Worm (Caenorhabditis elegans) whole organism, L4 larva: Measurements from ENCODE around the gene ptr-13.

Experiments used
- D1046.2 ChIP-seq: fragments of 200-800 bp; sonication (Bioruptor generic); IDR thresholded peaks from 2 replicates; pipeline ENCODE4 v1.3.6; 2022; ENCODE audit warnings: missing genetic modification characterization, missing compliant biosample characterization
- F10B5.3 ChIP-seq: sonication (generic microtip); optimal IDR thresholded peaks from 2 replicates; lab custom pipeline; 2016; ENCODE audit warnings: mild to moderate bottlenecking, missing genetic modification characterization, missing compliant biosample characterization
- F26F4.8 ChIP-seq: fragments of 200-800 bp; sonication (Bioruptor generic); conservative IDR thresholded peaks from 2 replicates; pipeline ENCODE4 v1.3.6; 2022; ENCODE audit warnings: missing genetic modification characterization, missing compliant biosample characterization
- F37D6.2 ChIP-seq: sonication (generic microtip); optimal IDR thresholded peaks from 2 replicates; lab custom pipeline; 2016; ENCODE audit warnings: mild to moderate bottlenecking, missing genetic modification characterization, missing compliant biosample characterization
- F49E8.2 ChIP-seq: sonication (generic microtip); optimal IDR thresholded peaks from 2 replicates; lab custom pipeline; 2016; ENCODE audit warnings: missing compliant biosample characterization, mild to moderate bottlenecking, missing genetic modification characterization, borderline replicate concordance
- R02D3.7 ChIP-seq: fragments of 150-350 bp; sonication (generic microtip); optimal IDR thresholded peaks from 3 replicates; lab custom pipeline; 2014; ENCODE audit warnings: missing biosample characterization, missing genetic modification characterization
- Y105C5A.15 ChIP-seq: fragments of 200-800 bp; sonication (Bioruptor generic); IDR thresholded peaks from 2 replicates; pipeline ENCODE4 v1.3.6; 2022; ENCODE audit warnings: missing genetic modification characterization, missing compliant biosample characterization
- Y48G9A.11 ChIP-seq: fragments of 200-800 bp; sonication (Bioruptor generic); IDR thresholded peaks from 2 replicates; pipeline ENCODE4 v1.3.6; 2022; ENCODE audit warnings: missing genetic modification reagents, missing genetic modification characterization, missing compliant biosample characterization
- ZK337.2 ChIP-seq: fragments of 200-800 bp; sonication (Bioruptor generic); IDR thresholded peaks from 2 replicates; pipeline ENCODE4 v1.3.6; 2022; ENCODE audit warnings: missing genetic modification reagents, missing genetic modification characterization, missing compliant biosample characterization
- aha-1 ChIP-seq: fragments of 150-350 bp; peaks from one replicate; lab custom pipeline; 2014; ENCODE audit warnings: missing biosample characterization, missing genetic modification characterization
- aly-2 ChIP-seq: sonication (generic microtip); optimal IDR thresholded peaks from 2 replicates; lab custom pipeline; 2018; ENCODE audit warnings: missing biosample characterization, missing genetic modification characterization
- ama-1 ChIP-seq: fragments of 150-350 bp; optimal IDR thresholded peaks from 2 replicates; lab custom pipeline; 2014; ENCODE audit warnings: inconsistent platforms, mixed read lengths
- ceh-32 ChIP-seq: sonication (generic microtip); optimal IDR thresholded peaks from 2 replicates; lab custom pipeline; 2016; ENCODE audit warnings: mild to moderate bottlenecking, missing genetic modification characterization, missing compliant biosample characterization; ENCODE audit not compliant: poor library complexity
- ceh-62 ChIP-seq: sonication (generic microtip); optimal IDR thresholded peaks from 2 replicates; lab custom pipeline; 2017; ENCODE audit warnings: missing biosample characterization, missing genetic modification characterization
- ceh-82 ChIP-seq: sonication (generic microtip); optimal IDR thresholded peaks from 2 replicates; lab custom pipeline; 2017; ENCODE audit warnings: missing biosample characterization, missing genetic modification characterization
- daf-12 ChIP-seq: fragments of 150-350 bp; optimal IDR thresholded peaks from 2 replicates; lab custom pipeline; 2014; ENCODE audit warnings: missing biosample characterization, missing genetic modification reagents, missing genetic modification characterization
- daf-19 ChIP-seq: fragments of 200-800 bp; sonication (Bioruptor generic); conservative IDR thresholded peaks from 2 replicates; pipeline ENCODE4 v1.3.6; 2022; ENCODE audit warnings: missing genetic modification characterization, missing compliant biosample characterization
- daf-8 ChIP-seq: fragments of 200-800 bp; sonication (Bioruptor generic); IDR thresholded peaks from 2 replicates; pipeline ENCODE4 v1.3.6; 2022; ENCODE audit warnings: missing genetic modification characterization, missing compliant biosample characterization
- duxl-1 ChIP-seq: sonication (generic microtip); optimal IDR thresholded peaks from 2 replicates; lab custom pipeline; 2016; ENCODE audit warnings: mild to moderate bottlenecking, missing genetic modification characterization, moderate library complexity, missing compliant biosample characterization; ENCODE audit not compliant: poor library complexity
- egl-43 ChIP-seq: fragments of 200-800 bp; sonication (Bioruptor generic); IDR thresholded peaks from 2 replicates; pipeline ENCODE4 v1.3.6; 2022; ENCODE audit warnings: missing genetic modification reagents, missing genetic modification characterization, missing compliant biosample characterization
- fos-1 ChIP-seq: fragments of 150-350 bp; optimal IDR thresholded peaks from 2 replicates; lab custom pipeline; 2014; ENCODE audit warnings: missing biosample characterization, missing genetic modification characterization
- hlh-11 ChIP-seq: fragments of 200-800 bp; sonication (Bioruptor generic); optimal IDR thresholded peaks from 2 replicates; lab custom pipeline; 2018; ENCODE audit warnings: mild to moderate bottlenecking, missing genetic modification characterization, missing compliant biosample characterization
- hlh-30 ChIP-seq: sonication (generic microtip); optimal IDR thresholded peaks from 2 replicates; lab custom pipeline; 2017; ENCODE audit warnings: antibody characterized with exemption, mild to moderate bottlenecking, missing genetic modification characterization, missing compliant biosample characterization; ENCODE audit not compliant: insufficient read depth
- lim-7 ChIP-seq: fragments of 200-800 bp; sonication (Bioruptor generic); IDR thresholded peaks from 2 replicates; pipeline ENCODE4 v1.3.6; 2022; ENCODE audit warnings: missing genetic modification characterization, missing compliant biosample characterization
- lin-13 ChIP-seq: fragments of 150-350 bp; optimal IDR thresholded peaks from 2 replicates; lab custom pipeline; 2014; ENCODE audit warnings: missing biosample characterization, missing genetic modification reagents, missing genetic modification characterization
- lin-15B ChIP-seq: fragments of 150-350 bp; sonication (generic microtip); optimal IDR thresholded peaks from 3 replicates; lab custom pipeline; 2014; ENCODE audit warnings: missing biosample characterization, missing genetic modification characterization
- lin-29 ChIP-seq: fragments of 200-800 bp; sonication (Bioruptor generic); IDR thresholded peaks from 2 replicates; pipeline ENCODE4 v1.3.6; 2022; ENCODE audit warnings: missing genetic modification reagents, missing genetic modification characterization, missing compliant biosample characterization
- lin-39 ChIP-seq: fragments of 150-350 bp; optimal IDR thresholded peaks from 2 replicates; lab custom pipeline; 2014; ENCODE audit warnings: missing biosample characterization, missing genetic modification reagents, missing genetic modification characterization
- mdl-1 ChIP-seq, 2 experiments: fragments of 150-350 bp in 1 of 2; sonication (generic microtip) in 1 of 2; optimal IDR thresholded peaks; 2 replicates each; lab custom pipeline; 2014 to 2017; ENCODE audit warnings: missing biosample characterization in 2 of 2, missing genetic modification characterization in 2 of 2
- mes-2 ChIP-seq: sonication (generic microtip); optimal IDR thresholded peaks from 2 replicates; lab custom pipeline; 2016; ENCODE audit warnings: missing genotype, mild to moderate bottlenecking, missing genetic modification characterization, missing compliant biosample characterization; ENCODE audit not compliant: poor library complexity, severe bottlenecking
- mxl-3 ChIP-seq: fragments of 200-800 bp; sonication (Bioruptor generic); optimal IDR thresholded peaks from 2 replicates; lab custom pipeline; 2018; ENCODE audit warnings: mild to moderate bottlenecking, missing genetic modification characterization, missing compliant biosample characterization
- nhr-10 ChIP-seq: fragments of 150-350 bp; optimal IDR thresholded peaks from 2 replicates; lab custom pipeline; 2014; ENCODE audit warnings: missing biosample characterization, missing genetic modification characterization
- nhr-102 ChIP-seq: sonication (generic microtip); optimal IDR thresholded peaks from 2 replicates; lab custom pipeline; 2016; ENCODE audit warnings: mild to moderate bottlenecking, missing genetic modification characterization, moderate library complexity, missing compliant biosample characterization
- nhr-111 ChIP-seq: fragments of 200-800 bp; sonication (Bioruptor generic); optimal IDR thresholded peaks from 2 replicates; lab custom pipeline; 2018; ENCODE audit warnings: mild to moderate bottlenecking, missing genetic modification characterization, missing compliant biosample characterization
- nhr-42 ChIP-seq: fragments of 200-800 bp; sonication (Bioruptor generic); IDR thresholded peaks from 2 replicates; pipeline ENCODE4 v1.3.6; 2022; ENCODE audit warnings: missing genetic modification characterization, missing compliant biosample characterization
- nhr-6 ChIP-seq: fragments of 150-350 bp; optimal IDR thresholded peaks from 2 replicates; lab custom pipeline; 2014; ENCODE audit warnings: missing biosample characterization, missing genetic modification characterization
- nhr-76 ChIP-seq: fragments of 150-350 bp; optimal IDR thresholded peaks from 2 replicates; lab custom pipeline; 2014; ENCODE audit warnings: missing biosample characterization, missing genetic modification characterization
- pha-4 ChIP-seq, 2 experiments: fragments of 150-350 bp in 1 of 2; fragments of 200-800 bp in 1 of 2; sonication (Bioruptor generic) in 1 of 2; IDR thresholded peaks in 1 of 2; optimal IDR thresholded peaks in 1 of 2; 2 replicates each; pipeline versions ENCODE4 v1.3.6 to Lab custom; 2014 to 2022; ENCODE audit warnings: missing genetic modification characterization in 2 of 2, missing genetic modification reagents in 2 of 2, missing biosample characterization in 1 of 2, missing compliant biosample characterization in 1 of 2
- php-3 ChIP-seq: fragments of 200-800 bp; sonication (Bioruptor generic); IDR thresholded peaks from 2 replicates; pipeline ENCODE4 v1.3.6; 2022; ENCODE audit warnings: missing genetic modification reagents, missing genetic modification characterization, missing compliant biosample characterization
- pqm-1 ChIP-seq: sonication (generic microtip); optimal IDR thresholded peaks from 2 replicates; lab custom pipeline; 2017; ENCODE audit warnings: missing biosample characterization, missing genetic modification characterization
- sdz-12 ChIP-seq: fragments of 200-800 bp; sonication (Bioruptor generic); optimal IDR thresholded peaks from 2 replicates; lab custom pipeline; 2018; ENCODE audit warnings: mild to moderate bottlenecking, missing genetic modification characterization, missing compliant biosample characterization
- skn-1 ChIP-seq: fragments of 150-350 bp; optimal IDR thresholded peaks from 2 replicates; lab custom pipeline; 2014; ENCODE audit warnings: missing biosample characterization, missing genetic modification characterization
- snpc-4 ChIP-seq: fragments of 150-350 bp; optimal IDR thresholded peaks from 2 replicates; lab custom pipeline; 2014; ENCODE audit warnings: missing biosample characterization, missing genetic modification characterization
- tag-97 ChIP-seq: fragments of 200-800 bp; sonication (Bioruptor generic); IDR thresholded peaks from 2 replicates; pipeline ENCODE4 v1.3.6; 2022; ENCODE audit warnings: missing genetic modification characterization, missing compliant biosample characterization
- unc-130 ChIP-seq: sonication (generic microtip); optimal IDR thresholded peaks from 2 replicates; lab custom pipeline; 2016; ENCODE audit warnings: missing genetic modification reagents, missing genetic modification characterization, missing compliant biosample characterization
- unc-39 ChIP-seq: sonication (generic microtip); optimal IDR thresholded peaks from 2 replicates; lab custom pipeline; 2017; ENCODE audit warnings: missing biosample characterization, missing genetic modification characterization
- vab-7 ChIP-seq: fragments of 200-800 bp; sonication (Bioruptor generic); IDR thresholded peaks from 2 replicates; pipeline ENCODE4 v1.3.6; 2022; ENCODE audit warnings: missing genetic modification reagents, missing genetic modification characterization, missing compliant biosample characterization
- zag-1 ChIP-seq: fragments of 150-350 bp; optimal IDR thresholded peaks from 2 replicates; lab custom pipeline; 2014; ENCODE audit warnings: missing biosample characterization, missing genetic modification characterization
- zip-11 ChIP-seq: fragments of 200-800 bp; sonication (Bioruptor generic); IDR thresholded peaks from 2 replicates; pipeline ENCODE4 v1.3.6; 2022; ENCODE audit warnings: missing genetic modification characterization, missing compliant biosample characterization
- zip-2 ChIP-seq: fragments of 150-350 bp; optimal IDR thresholded peaks from 2 replicates; lab custom pipeline; 2014; ENCODE audit warnings: missing biosample characterization, missing genetic modification characterization
- ztf-11 ChIP-seq: fragments of 150-350 bp; optimal IDR thresholded peaks from 2 replicates; lab custom pipeline; 2014; ENCODE audit warnings: missing biosample characterization, missing genetic modification characterization
- ztf-7 ChIP-seq: fragments of 150-350 bp; optimal IDR thresholded peaks from 2 replicates; lab custom pipeline; 2014; ENCODE audit warnings: missing biosample characterization, missing genetic modification characterization

ptr-13 gene

DNA sequence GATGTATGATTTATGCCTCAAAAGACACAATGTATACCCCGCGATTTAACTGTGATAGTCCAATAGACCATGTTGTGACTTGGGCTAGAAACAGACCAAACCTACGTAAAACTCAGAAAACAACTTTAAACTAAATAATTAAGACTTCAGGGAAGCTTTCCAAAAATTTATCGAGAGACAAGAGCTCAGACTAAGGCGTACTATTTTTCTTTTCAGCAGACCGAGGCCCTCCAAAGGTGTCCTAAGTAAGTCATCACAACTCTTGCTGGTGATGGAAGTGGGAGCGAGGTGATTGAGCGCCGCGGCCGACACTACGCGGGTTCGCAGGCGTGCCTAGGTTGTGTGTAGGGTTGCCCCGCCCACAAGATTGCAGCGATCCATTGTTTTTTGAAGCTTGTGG, 4.8 kb upstream of the ptr-13 start (continued):
- TF ChIP-seq zip-11 (GFP tag; lab: Robert Waterston, UW): no peak
- TF ChIP-seq snpc-4 (tag; lab: Kevin White, UChicago): peak; percentile 92
- peak; percentile 79 for TF ChIP-seq nhr-42
- TF ChIP-seq tag-97 (GFP tag; lab: Robert Waterston, UW): no peak
- peak; percentile 97 for TF ChIP-seq aha-1
- TF ChIP-seq lin-29 (GFP tag; lab: Robert Waterston, UW): no peak
- TF ChIP-seq ceh-32 (tag; lab: Kevin White, UChicago): no peak
- no peak for TF ChIP-seq daf-19
- TF ChIP-seq daf-8 (GFP tag; lab: Robert Waterston, UW): no peak
- TF ChIP-seq daf-12: no peak
- no peak for TF ChIP-seq nhr-76
- peak; percentile 87 for TF ChIP-seq mes-2 (tag; lab: Kevin White, UChicago)
- TF ChIP-seq F37D6.2 (tag; lab: Kevin White, UChicago): no peak
- peak; percentile 91 for TF ChIP-seq F49E8.2 (tag; lab: Kevin White, UChicago)
- 0 out of 2 replicates have a peak, but pooled peaks have one; percentile 78 for TF ChIP-seq Y105C5A.15 (GFP tag; lab: Robert Waterston, UW)
- peak; percentile 15 for TF ChIP-seq aly-2
- peak; percentile 78 for TF ChIP-seq unc-130
- TF ChIP-seq pqm-1 (tag; lab: Kevin White, UChicago): no peak
- no peak for TF ChIP-seq zag-1
- TF ChIP-seq R02D3.7 (tag; lab: Kevin White, UChicago): no peak
- TF ChIP-seq pha-4 (GFP tag; IDR thresholded peaks at IDR 0.05; lab: Robert Waterston, UW): peak; percentile 55; the same call in 1 of the 2 replicates
- no peak for TF ChIP-seq pha-4 (tag; optimal IDR thresholded peaks at IDR 0.05; lab: Kevin White, UChicago)
- TF ChIP-seq ZK337.2 (GFP tag; lab: Robert Waterston, UW): no peak
- no peak for TF ChIP-seq ztf-7 (tag; lab: Kevin White, UChicago)
- no peak for TF ChIP-seq zip-2 (tag; lab: Kevin White, UChicago)
- TF ChIP-seq mxl-3 (GFP tag; lab: Kevin White, UChicago): peak; percentile 41
- 0 out of 2 replicates have a peak, but pooled peaks have one; percentile 27 for TF ChIP-seq php-3 (GFP tag; lab: Robert Waterston, UW)
- peak; percentile 59 for TF ChIP-seq nhr-111 (GFP tag; lab: Kevin White, UChicago)
- TF ChIP-seq F10B5.3 (tag; lab: Kevin White, UChicago): peak; percentile 74
- no peak for TF ChIP-seq ceh-82 (tag; lab: Kevin White, UChicago)
- TF ChIP-seq duxl-1: peak; percentile 55
- peak; percentile 36; the same call in 1 of the 2 replicates for TF ChIP-seq lim-7
- no peak for TF ChIP-seq ceh-62
- peak; percentile 28 for TF ChIP-seq nhr-6 (tag; lab: Kevin White, UChicago)
- TF ChIP-seq ama-1 (lab: Kevin White, UChicago): peak; percentile 96
- no peak for TF ChIP-seq lin-39 (tag; lab: Kevin White, UChicago)
- TF ChIP-seq lin-15B (tag; lab: Kevin White, UChicago): no peak
- TF ChIP-seq egl-43 (GFP tag; lab: Robert Waterston, UW): peak; percentile 85
- 0 out of 2 replicates have a peak, but pooled peaks have one; percentile 49 for TF ChIP-seq D1046.2 (GFP tag; lab: Robert Waterston, UW)
- TF ChIP-seq sdz-12 (GFP tag; lab: Kevin White, UChicago): peak; percentile 62
- TF ChIP-seq hlh-30: peak; percentile 84
- no peak for TF ChIP-seq skn-1 (tag; lab: Kevin White, UChicago)
- no peak for TF ChIP-seq fos-1 (tag; lab: Kevin White, UChicago)
- TF ChIP-seq F26F4.8 (GFP tag; lab: Robert Waterston, UW): no peak
- TF ChIP-seq hlh-11: peak; percentile 64
- TF ChIP-seq ztf-11 (tag; lab: Kevin White, UChicago): no peak
- TF ChIP-seq vab-7 (GFP tag; lab: Robert Waterston, UW): peak; percentile 58
- TF ChIP-seq mdl-1 (tag; optimal IDR thresholded peaks at IDR 0.05; lab: Kevin White, UChicago): peak; percentile 13 to 24
- peak; percentile 49 for TF ChIP-seq lin-13 (GFP tag; lab: Kevin White, UChicago)
- TF ChIP-seq Y48G9A.11 (GFP tag; lab: Robert Waterston, UW): peak; percentile 64
- peak; percentile 81 for TF ChIP-seq nhr-102
- no peak for TF ChIP-seq unc-39 (tag; lab: Kevin White, UChicago)
- no peak for TF ChIP-seq nhr-10
